Worm (Caenorhabditis elegans) whole organism, L1 larva: ENCODE results near the gene K03B4.4.

Experiments
- aha-1 ChIP-seq: fragments of 150-350 bp; optimal IDR thresholded peaks from 2 replicates; lab custom pipeline; 2014; ENCODE audit warnings: missing biosample characterization, missing genetic modification characterization
- ceh-63 ChIP-seq: fragments of 200-800 bp; sonication (Bioruptor generic); optimal IDR thresholded peaks from 2 replicates; lab custom pipeline; 2018; ENCODE audit warnings: mild to moderate bottlenecking, missing genetic modification characterization, missing compliant biosample characterization
- ceh-8 ChIP-seq: fragments of 200-800 bp; sonication (Bioruptor generic); optimal IDR thresholded peaks from 2 replicates; lab custom pipeline; 2018; ENCODE audit warnings: mild to moderate bottlenecking, missing genetic modification characterization, moderate library complexity, missing compliant biosample characterization
- ceh-82 ChIP-seq, 3 experiments: fragments of 150-350 bp in 1 of 3; sonication (generic microtip) in 2 of 3; optimal IDR thresholded peaks; 2 replicates each; lab custom pipeline; 2014 to 2017; ENCODE audit warnings: missing biosample characterization in 3 of 3, missing genetic modification characterization in 3 of 3
- ceh-88 ChIP-seq: fragments of 200-800 bp; sonication (Bioruptor generic); IDR thresholded peaks from 2 replicates; pipeline ENCODE4 v1.3.6; 2022; ENCODE audit warnings: missing genetic modification characterization, missing compliant biosample characterization
- ces-1 ChIP-seq: fragments of 150-350 bp; optimal IDR thresholded peaks from 2 replicates; lab custom pipeline; 2014; ENCODE audit warnings: missing biosample characterization, missing genetic modification reagents, missing genetic modification characterization
- efl-1 ChIP-seq, 4 experiments: fragments of 150-350 bp; optimal IDR thresholded peaks in 3 of 4; peaks in 1 of 4; 1 replicate in 1 of 4; 2 replicates in 3 of 4; lab custom pipeline; 2014; ENCODE audit warnings: missing biosample characterization in 2 of 4, missing genetic modification characterization in 2 of 4, missing genetic modification reagents in 2 of 4
- egl-13 ChIP-seq: sonication (generic microtip); optimal IDR thresholded peaks from 2 replicates; lab custom pipeline; 2016; ENCODE audit warnings: missing genotype, missing genetic modification reagents, missing genetic modification characterization, missing compliant biosample characterization
- elt-2 ChIP-seq: sonication (generic microtip); optimal IDR thresholded peaks from 2 replicates; lab custom pipeline; 2016; ENCODE audit warnings: missing genetic modification characterization, mild to moderate bottlenecking, inconsistent platforms, missing compliant biosample characterization, missing genetic modification reagents
- elt-3 ChIP-seq, 6 experiments: fragments of 150-350 bp in 1 of 6; sonication (generic microtip); optimal IDR thresholded peaks; 2 replicates each; lab custom pipeline; 2017 to 2018; ENCODE audit warnings: missing biosample characterization in 6 of 6, missing genetic modification characterization in 6 of 6, inconsistent platforms in 1 of 6
- ets-5 ChIP-seq: fragments of 200-800 bp; sonication (Bioruptor generic); IDR thresholded peaks from 2 replicates; pipeline ENCODE4 v1.3.6; 2022; ENCODE audit warnings: missing genetic modification characterization, missing compliant biosample characterization
- fkh-8 ChIP-seq: sonication (generic microtip); optimal IDR thresholded peaks from 2 replicates; lab custom pipeline; 2016; ENCODE audit warnings: mild to moderate bottlenecking, missing genetic modification characterization, missing compliant biosample characterization
- grh-1 ChIP-seq: fragments of 200-800 bp; sonication (Bioruptor generic); IDR thresholded peaks from 2 replicates; pipeline ENCODE4 v1.3.6; 2022; ENCODE audit warnings: missing genetic modification reagents, missing genetic modification characterization, missing compliant biosample characterization
- hlh-17 ChIP-seq: fragments of 200-800 bp; sonication (Bioruptor generic); optimal IDR thresholded peaks from 2 replicates; lab custom pipeline; 2018; ENCODE audit warnings: missing genetic modification characterization, mild to moderate bottlenecking, missing compliant biosample characterization, moderate library complexity, borderline replicate concordance
- hlh-4 ChIP-seq: sonication (generic microtip); optimal IDR thresholded peaks from 2 replicates; lab custom pipeline; 2016; ENCODE audit warnings: mild to moderate bottlenecking, missing genetic modification characterization, missing compliant biosample characterization
- isw-1 ChIP-seq: fragments of 200-800 bp; sonication (Bioruptor generic); IDR thresholded peaks from 2 replicates; pipeline ENCODE4 v1.3.6; 2022; ENCODE audit warnings: missing genetic modification characterization, missing compliant biosample characterization
- lin-35 ChIP-seq, 2 experiments: fragments of 150-350 bp; optimal IDR thresholded peaks; 2 replicates each; lab custom pipeline; 2014; ENCODE audit warnings: missing biosample characterization in 2 of 2, missing genetic modification characterization in 2 of 2, missing genetic modification reagents in 2 of 2
- lin-39 ChIP-seq: fragments of 150-350 bp; optimal IDR thresholded peaks from 2 replicates; lab custom pipeline; 2014; ENCODE audit warnings: missing biosample characterization, missing genetic modification reagents, missing genetic modification characterization
- mdl-1 ChIP-seq, 2 experiments: fragments of 150-350 bp; optimal IDR thresholded peaks; 2 replicates each; lab custom pipeline; 2014 to 2017; ENCODE audit warnings: missing biosample characterization in 2 of 2, missing genetic modification characterization in 2 of 2, inconsistent platforms in 1 of 2
- nhr-11 ChIP-seq: fragments of 150-350 bp; optimal IDR thresholded peaks from 2 replicates; lab custom pipeline; 2014; ENCODE audit warnings: missing biosample characterization, missing genetic modification characterization
- nhr-19 ChIP-seq: fragments of 200-800 bp; sonication (Bioruptor generic); conservative IDR thresholded peaks from 2 replicates; pipeline ENCODE4 v1.3.6; 2022; ENCODE audit warnings: missing genetic modification characterization, missing compliant biosample characterization
- nhr-20 ChIP-seq: sonication (generic microtip); optimal IDR thresholded peaks from 2 replicates; lab custom pipeline; 2016; ENCODE audit warnings: mild to moderate bottlenecking, missing genetic modification characterization, missing compliant biosample characterization
- nhr-28 ChIP-seq: fragments of 150-350 bp; optimal IDR thresholded peaks from 2 replicates; lab custom pipeline; 2014; ENCODE audit warnings: missing biosample characterization, missing genetic modification characterization
- nhr-47 ChIP-seq: sonication (generic microtip); optimal IDR thresholded peaks from 2 replicates; lab custom pipeline; 2016; ENCODE audit warnings: mild to moderate bottlenecking, missing genetic modification characterization, moderate library complexity, missing compliant biosample characterization
- nhr-71 ChIP-seq: sonication (generic microtip); optimal IDR thresholded peaks from 2 replicates; lab custom pipeline; 2016; ENCODE audit warnings: mild to moderate bottlenecking, missing genetic modification characterization, moderate library complexity, missing compliant biosample characterization
- nhr-85 ChIP-seq: sonication (generic microtip); peaks from one replicate; lab custom pipeline; 2016; ENCODE audit warnings: missing genetic modification characterization, inconsistent platforms, missing compliant biosample characterization
- nhr-90 ChIP-seq: sonication (generic microtip); optimal IDR thresholded peaks from 2 replicates; lab custom pipeline; 2016; ENCODE audit warnings: mild to moderate bottlenecking, missing genetic modification characterization, missing compliant biosample characterization; ENCODE audit not compliant: poor library complexity
- pqm-1 ChIP-seq: sonication (generic microtip); optimal IDR thresholded peaks from 3 replicates; lab custom pipeline; 2017; ENCODE audit warnings: missing biosample characterization, missing genetic modification characterization
- rnt-1 ChIP-seq: sonication (generic microtip); optimal IDR thresholded peaks from 2 replicates; lab custom pipeline; 2016; ENCODE audit warnings: mild to moderate bottlenecking, missing genetic modification characterization, moderate library complexity, missing compliant biosample characterization
- sup-37 ChIP-seq: fragments of 200-800 bp; sonication (Bioruptor generic); optimal IDR thresholded peaks from 2 replicates; lab custom pipeline; 2018; ENCODE audit warnings: mild to moderate bottlenecking, missing genetic modification characterization, missing compliant biosample characterization
- swsn-7 ChIP-seq: sonication (generic microtip); optimal IDR thresholded peaks from 2 replicates; lab custom pipeline; 2016; ENCODE audit warnings: missing genetic modification characterization, missing compliant biosample characterization
- tbx-2 ChIP-seq: sonication (generic microtip); optimal IDR thresholded peaks from 2 replicates; lab custom pipeline; 2016; ENCODE audit warnings: missing genetic modification characterization, missing compliant biosample characterization
- unc-130 ChIP-seq: fragments of 150-350 bp; optimal IDR thresholded peaks from 2 replicates; lab custom pipeline; 2017; ENCODE audit warnings: missing biosample characterization, missing genetic modification characterization, inconsistent platforms
- unc-86 ChIP-seq: sonication (generic microtip); optimal IDR thresholded peaks from 2 replicates; lab custom pipeline; 2016; ENCODE audit warnings: missing genetic modification characterization, missing compliant biosample characterization
- unc-98 ChIP-seq: fragments of 200-800 bp; sonication (Bioruptor generic); IDR thresholded peaks from 2 replicates; pipeline ENCODE4 v1.3.6; 2022; ENCODE audit warnings: missing genetic modification characterization, missing compliant biosample characterization
- vab-15 ChIP-seq: sonication (generic microtip); optimal IDR thresholded peaks from 2 replicates; lab custom pipeline; 2017; ENCODE audit warnings: missing genotype, mild to moderate bottlenecking, missing genetic modification characterization, missing compliant biosample characterization
- zag-1 ChIP-seq: fragments of 150-350 bp; optimal IDR thresholded peaks from 2 replicates; lab custom pipeline; 2014; ENCODE audit warnings: missing biosample characterization, missing genetic modification characterization
- ztf-11 ChIP-seq, 2 experiments: sonication (generic microtip); optimal IDR thresholded peaks; 2 replicates each; lab custom pipeline; 2016 to 2017; ENCODE audit warnings: missing genetic modification characterization in 2 of 2, missing biosample characterization in 1 of 2, missing compliant biosample characterization in 1 of 2
- ztf-4 ChIP-seq: fragments of 150-350 bp; optimal IDR thresholded peaks from 2 replicates; lab custom pipeline; 2014; ENCODE audit warnings: missing biosample characterization, missing genetic modification characterization

The K03B4.4 gene

DNA sequence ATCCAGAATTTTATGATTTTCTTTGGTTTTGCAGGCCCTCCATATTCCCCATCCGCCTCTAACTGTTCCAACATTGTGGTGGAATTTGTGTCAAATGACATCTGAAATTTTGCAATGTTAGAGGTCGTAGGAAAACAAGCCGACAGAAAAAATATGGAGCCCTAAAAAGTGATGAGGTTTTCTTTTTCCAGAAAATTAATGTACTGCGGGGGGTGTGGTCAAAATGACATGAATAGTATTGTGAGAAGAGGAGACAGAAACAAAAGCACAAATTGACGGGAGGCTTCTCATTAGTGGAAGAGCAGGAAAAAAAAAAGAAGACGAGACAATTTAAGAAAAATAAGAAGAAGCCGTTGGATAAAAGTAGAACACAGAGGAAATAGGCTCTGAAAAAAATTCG, 18.4 kb downstream of the K03B4.4 start, which contains the start of gene ZC266.1:
Gene ZC266.1 (minus strand): TSS at position 101 of the 400 bp plus-strand sequence.
- TF ChIP-seq efl-1 (optimal IDR thresholded peaks at IDR 0.05; lab: Kevin White, UChicago), result no peak
- TF ChIP-seq efl-1 (GFP tag; optimal IDR thresholded peaks at IDR 0.05 in 1 of 2; lab: Kevin White, UChicago), result peak in 1 of 2 experiments; percentile 11
- no peak for TF ChIP-seq swsn-7 (tag; lab: Kevin White, UChicago)

DNA sequence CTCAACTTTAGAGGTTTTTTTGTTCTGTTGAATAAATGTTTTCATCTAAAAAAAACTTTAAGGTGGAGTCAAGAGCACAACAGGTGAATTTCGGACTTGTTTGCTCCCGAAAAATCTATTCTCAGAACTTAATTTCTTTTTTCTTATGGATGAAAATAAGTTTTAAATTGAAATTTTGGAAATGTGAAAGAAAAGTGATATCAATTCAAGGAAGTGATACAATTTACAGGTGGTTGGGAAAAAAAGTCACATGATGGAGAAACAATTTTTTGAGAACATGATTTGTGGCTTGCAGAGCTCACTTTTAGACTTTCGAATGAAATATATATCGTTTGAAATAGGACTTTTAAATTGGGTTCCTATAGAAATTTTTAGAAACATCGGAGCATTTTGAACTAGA, 25.9 kb downstream of the K03B4.4 start:
- TF ChIP-seq hlh-4 (tag; lab: Kevin White, UChicago), result peak; percentile 96
- peak; percentile 2 for TF ChIP-seq nhr-47
- TF ChIP-seq tbx-2 (tag; lab: Kevin White, UChicago), result no peak
- no peak for TF ChIP-seq grh-1 (GFP tag; lab: Robert Waterston, UW)
- TF ChIP-seq nhr-71 (tag; lab: Kevin White, UChicago), result no peak
- no peak for TF ChIP-seq ztf-11 (tag; optimal IDR thresholded peaks at IDR 0.05; lab: Kevin White, UChicago)
- no peak for TF ChIP-seq nhr-19 (GFP tag; lab: Robert Waterston, UW)
- no peak for TF ChIP-seq unc-86 (tag; lab: Kevin White, UChicago)
- no peak for TF ChIP-seq ceh-88
- no peak for TF ChIP-seq rnt-1 (tag; lab: Kevin White, UChicago)
- no peak for TF ChIP-seq elt-3 (tag; optimal IDR thresholded peaks at IDR 0.05; lab: Kevin White, UChicago)

DNA sequence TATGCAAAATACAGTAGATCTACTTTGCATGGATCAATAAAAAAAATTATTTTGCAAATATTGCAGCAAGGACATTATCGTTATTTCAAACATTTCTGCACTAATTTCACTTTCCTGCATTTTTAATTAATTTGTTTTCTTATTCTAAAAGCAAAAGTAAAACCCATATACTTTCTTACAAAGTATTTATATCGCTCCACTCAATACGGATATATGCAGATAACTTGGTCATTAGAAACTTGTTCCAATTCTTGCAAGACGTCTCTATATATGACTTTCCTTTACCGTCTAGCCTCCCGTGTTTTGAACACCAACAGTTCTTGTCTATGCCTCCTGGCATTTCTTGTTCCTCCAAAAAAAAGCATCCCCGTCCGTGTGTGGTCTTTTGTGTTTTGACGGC, 28.7 kb downstream of the K03B4.4 start, which contains the start of gene oac-24:
Gene oac-24 (plus strand): TSS at position 301 of the 400 bp plus-strand sequence.
- TF ChIP-seq nhr-20 (tag; lab: Kevin White, UChicago) (no peak), efl-1 (optimal IDR thresholded peaks at IDR 0.05; lab: Kevin White, UChicago) (no peak), efl-1 (GFP tag; optimal IDR thresholded peaks at IDR 0.05 in 1 of 2; lab: Kevin White, UChicago) (peak in 1 of 2 experiments; percentile 62), unc-98 (no peak)

DNA sequence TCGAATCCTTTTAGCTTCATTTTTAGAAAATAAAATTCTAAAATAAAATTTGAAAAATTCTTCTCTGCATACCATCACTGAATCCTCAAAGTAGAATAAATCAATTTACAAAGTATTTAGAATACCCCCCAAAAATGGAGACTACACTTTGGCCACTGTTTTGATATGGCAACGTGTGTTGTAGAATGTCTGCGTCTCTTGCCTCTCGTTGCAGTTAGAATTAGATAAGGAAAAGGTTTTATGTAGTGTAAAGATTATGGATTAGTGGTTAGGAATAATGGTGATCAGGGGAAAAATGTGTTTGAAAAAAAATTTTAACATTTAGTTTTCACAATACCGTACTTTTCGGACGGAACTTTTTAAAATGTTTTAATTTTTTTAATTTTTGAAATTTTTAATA, 38.2 kb downstream of the K03B4.4 start, which contains the start of gene prx-6:
Gene prx-6 (minus strand): TSS at position 129 of the 400 bp plus-strand sequence.
- TF ChIP-seq isw-1 (no peak), ets-5 (no peak), ceh-82 (tag; optimal IDR thresholded peaks at IDR 0.05; lab: Kevin White, UChicago) (no peak), nhr-85 (tag; lab: Kevin White, UChicago) (peak; percentile 31), aha-1 (tag; lab: Kevin White, UChicago) (no peak), ceh-63 (no peak), tbx-2 (tag; lab: Kevin White, UChicago) (no peak), ztf-4 (tag; lab: Kevin White, UChicago) (no peak), elt-2 (tag; lab: Kevin White, UChicago) (peak; percentile 51), ceh-88 (no peak), sup-37 (no peak), nhr-11 (no peak), egl-13 (tag; lab: Kevin White, UChicago) (no peak), lin-39 (tag; lab: Kevin White, UChicago) (no peak), ces-1 (no peak), pqm-1 (tag; lab: Kevin White, UChicago) (no peak), efl-1 (optimal IDR thresholded peaks at IDR 0.05; lab: Kevin White, UChicago) (no peak), efl-1 (GFP tag; optimal IDR thresholded peaks at IDR 0.05 in 1 of 2; lab: Kevin White, UChicago) (peak in 1 of 2 experiments; percentile 66), fkh-8 (tag; lab: Kevin White, UChicago) (no peak), lin-35 (GFP tag; optimal IDR thresholded peaks at IDR 0.05; lab: Kevin White, UChicago) (peak in 1 of 2 experiments; percentile 7), ceh-8 (GFP tag; lab: Kevin White, UChicago) (no peak), nhr-90 (tag; lab: Kevin White, UChicago) (peak; percentile 8), vab-15 (tag; lab: Kevin White, UChicago) (no peak), grh-1 (GFP tag; lab: Robert Waterston, UW) (no peak), nhr-20 (tag; lab: Kevin White, UChicago) (peak; percentile 42), mdl-1 (tag; optimal IDR thresholded peaks at IDR 0.05; lab: Kevin White, UChicago) (no peak), unc-130 (tag; lab: Kevin White, UChicago) (no peak), hlh-17 (no peak), zag-1 (tag; lab: Kevin White, UChicago) (no peak), nhr-28 (tag; lab: Kevin White, UChicago) (no peak)
- TF ChIP-seq, all 84 proteins: peak for 6
